Fruit fly (Drosophila melanogaster): ENCODE results near the gene CNMa.

DNA sequence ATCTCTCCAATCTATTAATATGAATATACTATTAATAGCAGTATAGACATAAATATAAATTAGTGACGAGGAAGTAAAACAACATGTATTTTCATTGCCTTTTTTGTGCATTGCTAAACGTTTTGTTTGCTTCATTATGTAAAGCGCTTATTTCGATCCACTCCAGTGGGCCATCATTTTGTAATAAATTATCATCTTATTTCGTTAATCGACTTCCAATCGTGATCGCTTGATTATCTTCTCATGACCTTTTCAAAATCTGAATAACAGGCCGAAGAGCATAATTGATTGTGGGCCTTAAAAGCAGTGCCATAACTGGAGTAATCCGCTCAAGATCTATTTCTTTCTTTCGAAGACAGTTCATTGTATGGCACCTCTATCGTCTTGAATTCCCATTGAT lies 38.0 kb downstream of the CNMa start:
- TF ChIP-seq pan (optimal IDR thresholded peaks at IDR 0.05) (no peak), CG8478 (optimal IDR thresholded peaks at IDR 0.05) (no peak), usp (GFP tag; optimal IDR thresholded peaks at IDR 0.05) (no peak), psq (optimal IDR thresholded peaks at IDR 0.05) (no peak), Dll (optimal IDR thresholded peaks at IDR 0.05) (no peak)

All from whole organism.